Worm (Caenorhabditis elegans): ENCODE data around the gene sdz-33.
A peak's percentile ranks its signal among the peaks of the same experiment; 100 is the strongest.

Gene sdz-33

DNA sequence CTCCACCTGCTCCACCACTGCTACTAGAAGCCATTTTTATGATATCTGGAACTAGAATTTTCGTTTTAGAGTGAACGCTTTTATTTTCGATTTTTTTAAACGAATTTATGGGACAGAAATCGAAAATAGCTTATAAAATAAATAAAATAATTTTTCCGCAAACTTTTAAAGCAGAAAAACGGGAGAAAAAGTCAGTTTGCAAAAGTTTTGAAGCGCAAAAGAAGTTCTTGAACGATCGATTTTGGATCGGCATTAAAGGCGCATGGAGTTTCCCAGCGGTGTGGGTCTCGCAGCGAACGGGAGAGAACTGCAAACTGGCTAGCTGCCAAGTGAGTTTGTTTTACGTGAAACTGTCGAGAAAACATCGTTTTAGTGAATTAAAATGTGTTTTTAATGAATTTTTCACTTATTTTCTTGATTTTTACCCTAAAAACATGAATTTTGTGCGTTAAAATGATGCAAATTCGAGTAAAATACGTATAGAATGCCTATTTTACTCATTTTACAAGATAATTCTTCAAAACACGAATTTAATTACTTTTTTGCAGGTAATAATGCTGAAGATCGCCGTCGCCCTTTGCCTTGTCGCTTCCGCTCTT is 13.0 kb downstream of the sdz-33 start, which contains the start of the genes ccf-1 and trap-4 (continued):
- TF ChIP-seq ceh-40 (GFP tag; IDR thresholded peaks at IDR 0.05): no peak
- no peak for TF ChIP-seq mxl-1 (tag; optimal IDR thresholded peaks at IDR 0.05)
- TF ChIP-seq F22D6.2 (tag; optimal IDR thresholded peaks at IDR 0.05): no peak
- no peak for TF ChIP-seq Y79H2A.3 (GFP tag; conservative IDR thresholded peaks at IDR 0.05)
- TF ChIP-seq lsl-1 (GFP tag; optimal IDR thresholded peaks at IDR 0.05): peak; percentile 19
- TF ChIP-seq snpc-1.1 (tag; optimal IDR thresholded peaks at IDR 0.05; ENCODE audit: insufficient read depth): no peak
- no peak for TF ChIP-seq Y56A3A.18 (GFP tag; IDR thresholded peaks at IDR 0.05)

DNA sequence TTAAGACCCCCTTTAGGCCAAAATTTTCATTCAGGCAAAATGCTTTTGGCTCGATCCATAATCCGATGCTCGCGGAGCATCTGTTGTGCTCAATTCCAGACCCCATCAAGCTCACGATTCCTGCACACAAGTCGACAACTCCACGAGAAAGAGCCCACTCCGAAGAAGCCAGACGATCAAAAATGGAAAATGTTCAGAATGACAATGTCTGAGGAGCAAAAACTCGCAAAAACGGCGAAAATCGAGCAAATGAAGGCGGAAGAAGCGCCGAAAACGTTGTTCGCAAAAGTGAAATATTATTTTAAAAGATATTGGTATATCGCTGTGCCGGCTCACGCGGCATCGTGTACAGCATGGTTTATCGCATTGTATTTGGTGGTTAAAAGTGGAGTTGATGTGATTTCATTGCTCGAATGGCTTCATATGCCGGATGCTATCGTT is 14.4 kb downstream of the sdz-33 start, which contains the start of gene Y56A3A.22:
Gene Y56A3A.22 (plus strand): TSS at position 35 of the 441 bp plus-strand sequence.
- TF ChIP-seq hmg-20 (GFP tag; IDR thresholded peaks at IDR 0.05) (peak; percentile 30; the same call in 1 of the 2 replicates), nhr-27 (tag; optimal IDR thresholded peaks at IDR 0.05) (peak; percentile 6), chd-7 (tag; optimal IDR thresholded peaks at IDR 0.05) (peak; percentile 84), B0261.1 (tag; optimal IDR thresholded peaks at IDR 0.05) (peak; percentile 28), nfyb-1 (GFP tag; IDR thresholded peaks at IDR 0.05) (peak; percentile 87), ceh-91 (GFP tag; IDR thresholded peaks at IDR 0.05) (no peak), tlf-1 (GFP tag; optimal IDR thresholded peaks at IDR 0.05) (peak; percentile 71), aptf-3 (GFP tag; IDR thresholded peaks at IDR 0.05) (peak; percentile 73; the same call in 1 of the 2 replicates), zfh-2 (GFP tag; conservative IDR thresholded peaks at IDR 0.05) (0 out of 2 replicates have a peak, but pooled peaks have one; percentile 16), gei-17 (GFP tag; optimal IDR thresholded peaks at IDR 0.05) (peak; percentile 31), unc-62 (GFP tag; optimal IDR thresholded peaks at IDR 0.05) (no peak), ceh-79 (tag; optimal IDR thresholded peaks at IDR 0.05) (peak; percentile 83), egrh-3 (GFP tag; IDR thresholded peaks at IDR 0.05) (no peak), repo-1 (tag; optimal IDR thresholded peaks at IDR 0.05) (peak; percentile 93), lin-26 (GFP tag; IDR thresholded peaks at IDR 0.05) (peak; percentile 55; the same call in 1 of the 2 replicates), B0336.3 (GFP tag; IDR thresholded peaks at IDR 0.05) (peak; percentile 94), hrde-1 (tag; optimal IDR thresholded peaks at IDR 0.05; ENCODE audit: borderline replicate concordance) (peak; percentile 44), zim-3 (tag; optimal IDR thresholded peaks at IDR 0.05) (peak; percentile 86), cebp-1 (GFP tag; IDR thresholded peaks at IDR 0.05) (no peak), cebp-1 (tag; optimal IDR thresholded peaks at IDR 0.05) (peak; percentile 43), ama-1 (optimal IDR thresholded peaks at IDR 0.05) (peak; percentile 87), ama-1 (GFP tag; optimal IDR thresholded peaks at IDR 0.05) (no peak), snpc-4 (GFP tag; optimal IDR thresholded peaks at IDR 0.05) (no peak), snpc-4 (tag; optimal IDR thresholded peaks at IDR 0.05) (peak in 2 of 4 experiments; percentile 20 to 24), F33H1.4 (GFP tag; IDR thresholded peaks at IDR 0.05) (no peak), B0035.1 (tag; optimal IDR thresholded peaks at IDR 0.05) (peak; percentile 45), cebp-2 (GFP tag; IDR thresholded peaks at IDR 0.05) (0 out of 2 replicates have a peak, but pooled peaks have one; percentile 76), Y53G8AR.9 (GFP tag; conservative IDR thresholded peaks at IDR 0.05) (peak; percentile 59), nhr-80 (tag; optimal IDR thresholded peaks at IDR 0.05) (no peak), tbx-9 (tag; optimal IDR thresholded peaks at IDR 0.05; ENCODE audit: borderline replicate concordance) (peak; percentile 56), Y79H2A.3 (GFP tag; conservative IDR thresholded peaks at IDR 0.05) (no peak), mcd-1 (GFP tag; IDR thresholded peaks at IDR 0.05) (peak; percentile 46), ztf-22 (GFP tag; optimal IDR thresholded peaks at IDR 0.05) (peak; percentile 22), snpc-1.3 (tag; optimal IDR thresholded peaks at IDR 0.05; ENCODE audit: insufficient read depth) (peak; percentile 32), fkh-3 (tag; optimal IDR thresholded peaks at IDR 0.05) (peak; percentile 38), athp-1 (tag; optimal IDR thresholded peaks at IDR 0.05) (peak; percentile 81), lin-40 (tag; optimal IDR thresholded peaks at IDR 0.05) (peak; percentile 57), somi-1 (GFP tag; optimal IDR thresholded peaks at IDR 0.05) (peak; percentile 15), unc-130 (GFP tag; optimal IDR thresholded peaks at IDR 0.05) (no peak), lin-54 (GFP tag; optimal IDR thresholded peaks at IDR 0.05) (peak; percentile 8), hsf-1 (GFP tag; IDR thresholded peaks at IDR 0.05) (peak; percentile 74; the same call in 1 of the 2 replicates)

Data from whole organism, young adult.